Worm (Caenorhabditis elegans) whole organism, L4 larva: Measurements from ENCODE around the gene C05D12.3.

Experiments
- fkh-10 ChIP-seq: fragments of 150-350 bp; optimal IDR thresholded peaks from 2 replicates; lab custom pipeline; 2014; ENCODE audit warnings: missing biosample characterization, missing genetic modification reagents, missing genetic modification characterization
- fos-1 ChIP-seq: fragments of 150-350 bp; optimal IDR thresholded peaks from 2 replicates; lab custom pipeline; 2014; ENCODE audit warnings: missing biosample characterization, missing genetic modification characterization
- nhr-25 ChIP-seq: sonication (generic microtip); optimal IDR thresholded peaks from 2 replicates; lab custom pipeline; 2017; ENCODE audit warnings: missing genetic modification characterization, mild to moderate bottlenecking, missing compliant biosample characterization, antibody characterized with exemption, moderate library complexity, borderline replicate concordance; ENCODE audit not compliant: insufficient read depth
- pha-4 ChIP-seq, 2 experiments: fragments of 150-350 bp in 1 of 2; fragments of 200-800 bp in 1 of 2; sonication (Bioruptor generic) in 1 of 2; IDR thresholded peaks in 1 of 2; optimal IDR thresholded peaks in 1 of 2; 2 replicates each; pipeline versions ENCODE4 v1.3.6 to Lab custom; 2014 to 2022; ENCODE audit warnings: missing genetic modification characterization in 2 of 2, missing genetic modification reagents in 2 of 2, missing biosample characterization in 1 of 2, missing compliant biosample characterization in 1 of 2
- php-3 ChIP-seq: fragments of 200-800 bp; sonication (Bioruptor generic); IDR thresholded peaks from 2 replicates; pipeline ENCODE4 v1.3.6; 2022; ENCODE audit warnings: missing genetic modification reagents, missing genetic modification characterization, missing compliant biosample characterization
- pqm-1 ChIP-seq: sonication (generic microtip); optimal IDR thresholded peaks from 2 replicates; lab custom pipeline; 2017; ENCODE audit warnings: missing biosample characterization, missing genetic modification characterization
- unc-62 ChIP-seq, 3 experiments: fragments of 150-350 bp in 1 of 3; sonication (generic microtip); optimal IDR thresholded peaks in 2 of 3; peaks in 1 of 3; 1 replicate in 1 of 3; 2 replicates in 2 of 3; lab custom pipeline; 2014 to 2017; ENCODE audit warnings: missing biosample characterization in 3 of 3, missing genetic modification characterization in 3 of 3, missing genetic modification reagents in 3 of 3, missing genotype in 1 of 3
- zag-1 ChIP-seq: fragments of 150-350 bp; optimal IDR thresholded peaks from 2 replicates; lab custom pipeline; 2014; ENCODE audit warnings: missing biosample characterization, missing genetic modification characterization
- ztf-11 ChIP-seq: fragments of 150-350 bp; optimal IDR thresholded peaks from 2 replicates; lab custom pipeline; 2014; ENCODE audit warnings: missing biosample characterization, missing genetic modification characterization

DNA sequence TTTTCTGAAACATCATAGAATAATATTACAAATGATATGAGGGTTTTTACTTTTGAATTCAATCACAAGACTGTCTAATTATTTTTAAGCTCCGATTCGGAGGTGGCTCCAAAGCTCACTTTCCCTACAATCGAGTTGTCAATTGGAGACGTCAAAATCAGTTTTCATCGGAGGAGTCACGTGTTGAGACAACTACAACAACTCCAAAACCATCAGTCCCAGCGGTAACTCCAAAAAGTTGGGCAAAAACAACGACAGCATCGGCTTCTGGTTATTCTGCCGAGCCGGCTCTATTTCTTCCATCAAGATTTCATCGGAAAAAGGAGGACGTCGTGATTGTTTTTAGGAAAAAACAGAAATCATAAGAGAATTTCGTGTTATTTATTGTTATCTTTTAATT, 41.0 kb upstream of the C05D12.3 start:
- TF ChIP-seq fkh-10 (GFP tag; lab: Kevin White, UChicago) (no peak), pha-4 (GFP tag; IDR thresholded peaks at IDR 0.05; lab: Robert Waterston, UW) (no peak), pha-4 (tag; optimal IDR thresholded peaks at IDR 0.05; lab: Kevin White, UChicago) (no peak), nhr-25 (tag; lab: Kevin White, UChicago) (no peak), php-3 (GFP tag; lab: Robert Waterston, UW) (no peak), ztf-11 (tag; lab: Kevin White, UChicago) (no peak), unc-62 (GFP tag; optimal IDR thresholded peaks at IDR 0.05 in 1 of 2; lab: Kevin White, UChicago) (peak in 1 of 2 experiments; percentile 60), unc-62 (tag; optimal IDR thresholded peaks at IDR 0.05; lab: Kevin White, UChicago) (no peak), pqm-1 (tag; lab: Kevin White, UChicago) (no peak), fos-1 (no peak), zag-1 (tag; lab: Kevin White, UChicago) (no peak)
